Fruit fly (Drosophila melanogaster) whole organism, pupa: ENCODE results near the gene Mocs1.

Experiments
- CG10348 ChIP-seq: fragments of 200-800 bp; sonication (Bioruptor generic); IDR thresholded peaks from 2 replicates; pipeline ENCODE4 v1.3.6; 2022; ENCODE audit warnings: missing biosample characterization, missing genetic modification characterization
- CG12605 ChIP-seq: fragments of 200-800 bp; sonication (Bioruptor generic); IDR thresholded peaks from 2 replicates; pipeline ENCODE4 v1.3.6; 2022; ENCODE audit warnings: missing biosample characterization, missing genetic modification characterization
- CG13204 ChIP-seq: fragments of 200-800 bp; sonication (Bioruptor generic); optimal IDR thresholded peaks from 2 replicates; lab custom pipeline; 2018; ENCODE audit warnings: missing biosample characterization, mild to moderate bottlenecking, missing genetic modification characterization, moderate library complexity
- CG14655 ChIP-seq: fragments of 200-800 bp; sonication (Bioruptor generic); optimal IDR thresholded peaks from 3 replicates; lab custom pipeline; 2017; ENCODE audit warnings: mild to moderate bottlenecking, missing biosample characterization, missing genetic modification reagents, missing genetic modification characterization
- CG15710 ChIP-seq: fragments of 200-800 bp; sonication (Bioruptor generic); optimal IDR thresholded peaks from 2 replicates; lab custom pipeline; 2018; ENCODE audit warnings: missing biosample characterization, mild to moderate bottlenecking, missing genetic modification characterization, moderate library complexity
- CG17806 ChIP-seq: fragments of 200-800 bp; sonication (Bioruptor generic); optimal IDR thresholded peaks from 2 replicates; lab custom pipeline; 2018; ENCODE audit warnings: missing biosample characterization, mild to moderate bottlenecking, missing genetic modification characterization, moderate library complexity
- CG32121 ChIP-seq: fragments of 200-800 bp; sonication (Bioruptor generic); IDR thresholded peaks from 2 replicates; pipeline ENCODE4 v1.3.6; 2022; ENCODE audit warnings: missing biosample characterization, missing genetic modification characterization
- CG34367 ChIP-seq: fragments of 200-800 bp; sonication (Bioruptor generic); optimal IDR thresholded peaks from 2 replicates; lab custom pipeline; 2018; ENCODE audit warnings: missing biosample characterization, mild to moderate bottlenecking, missing genetic modification characterization
- CG4496 ChIP-seq: fragments of 200-800 bp; sonication (Bioruptor generic); IDR thresholded peaks from 3 replicates; pipeline ENCODE4 v1.3.6; 2022; ENCODE audit warnings: missing biosample characterization, missing genetic modification characterization
- CG8159 ChIP-seq: fragments of 200-800 bp; sonication (Bioruptor generic); optimal IDR thresholded peaks from 3 replicates; lab custom pipeline; 2018; ENCODE audit warnings: missing biosample characterization, mild to moderate bottlenecking, missing genetic modification characterization, moderate library complexity
- CG8301 ChIP-seq: fragments of 200-800 bp; sonication (Bioruptor generic); optimal IDR thresholded peaks from 2 replicates; lab custom pipeline; 2018; ENCODE audit warnings: missing biosample characterization, mild to moderate bottlenecking, missing genetic modification characterization
- CG9948 ChIP-seq: fragments of 200-800 bp; sonication (Bioruptor generic); optimal IDR thresholded peaks from 2 replicates; lab custom pipeline; 2018; ENCODE audit warnings: missing biosample characterization, mild to moderate bottlenecking, missing genetic modification characterization, moderate library complexity
- D1 ChIP-seq: fragments of 200-800 bp; sonication (Bioruptor generic); optimal IDR thresholded peaks from 2 replicates; lab custom pipeline; 2018; ENCODE audit warnings: missing biosample characterization, mild to moderate bottlenecking, missing genetic modification characterization, moderate library complexity
- EcR ChIP-seq: fragments of 200-800 bp; sonication (Bioruptor generic); optimal IDR thresholded peaks from 3 replicates; lab custom pipeline; 2019; ENCODE audit warnings: missing biosample characterization, missing genetic modification characterization, mild to moderate bottlenecking, moderate library complexity, missing genetic modification reagents
- Ets98B ChIP-seq: fragments of 200-800 bp; sonication (Bioruptor generic); IDR thresholded peaks from 2 replicates; pipeline ENCODE4 v1.3.6; 2022; ENCODE audit warnings: missing biosample characterization, missing genetic modification characterization
- Pif1A ChIP-seq: fragments of 200-800 bp; sonication (Bioruptor generic); optimal IDR thresholded peaks from 3 replicates; lab custom pipeline; 2016; ENCODE audit warnings: missing biosample characterization, missing genetic modification characterization
- Pif1B ChIP-seq: fragments of 200-800 bp; sonication (Bioruptor generic); optimal IDR thresholded peaks from 3 replicates; lab custom pipeline; 2016; ENCODE audit warnings: missing biosample characterization, missing genetic modification characterization
- Snoo ChIP-seq: fragments of 200-800 bp; sonication (Bioruptor generic); optimal IDR thresholded peaks from 3 replicates; lab custom pipeline; 2017; ENCODE audit warnings: missing biosample characterization, mild to moderate bottlenecking, missing genetic modification characterization, inconsistent platforms
- fd96Ca ChIP-seq: fragments of 200-800 bp; sonication (Bioruptor generic); IDR thresholded peaks from 3 replicates; pipeline ENCODE4 v1.3.6; 2022; ENCODE audit warnings: missing biosample characterization, missing genetic modification characterization
- gl ChIP-seq: fragments of 200-800 bp; sonication (Bioruptor generic); optimal IDR thresholded peaks from 2 replicates; lab custom pipeline; 2018; ENCODE audit warnings: missing biosample characterization, mild to moderate bottlenecking, missing genetic modification characterization
- rn ChIP-seq: fragments of 200-800 bp; sonication (Bioruptor generic); IDR thresholded peaks from 2 replicates; pipeline ENCODE4 v1.3.6; 2022; ENCODE audit warnings: missing biosample characterization, missing genetic modification characterization

The Mocs1 gene

DNA sequence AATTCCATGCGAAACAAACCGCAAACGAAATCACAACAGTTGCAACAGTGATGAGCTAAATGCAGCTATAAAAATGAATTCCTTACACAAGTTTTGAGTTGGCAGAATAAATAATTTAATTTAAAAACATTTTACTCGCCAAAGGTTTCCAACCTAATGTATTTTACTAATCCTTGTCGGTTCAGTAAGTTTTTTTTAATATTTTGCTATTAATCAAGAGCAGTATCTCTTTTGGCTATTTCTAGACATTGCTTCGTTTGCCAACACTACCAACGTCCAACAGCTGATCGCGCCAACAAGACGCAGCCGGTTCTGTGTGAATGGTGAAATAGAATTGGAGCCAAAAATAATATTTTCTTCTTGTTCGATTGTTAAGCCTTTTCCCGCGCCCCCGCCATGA, 5.6 kb upstream of the Mocs1 start, which contains the start of the genes CG32075, CG45101 and SuUR:
Gene CG32075, minus strand, starts transcription at position 253 of the 400 bp plus-strand sequence.
Gene CG45101, plus strand, starts transcription at position 303 of the 400 bp plus-strand sequence.
Gene SuUR, plus strand, starts transcription at position 303 of the 400 bp plus-strand sequence.
- TF ChIP-seq CG10348 (GFP tag; lab: Robert Waterston, UW) (no peak), CG15710 (tag; lab: Kevin White, UChicago) (peak; percentile 78), Pif1B (GFP tag; lab: Kevin White, UChicago) (peak; percentile 71), fd96Ca (GFP tag; lab: Robert Waterston, UW) (peak; percentile 52; the same call in 2 of the 3 replicates), Pif1A (GFP tag; lab: Kevin White, UChicago) (peak; percentile 78), CG8159 (tag; lab: Kevin White, UChicago) (peak; percentile 52), CG9948 (tag; lab: Kevin White, UChicago) (peak; percentile 74), CG8301 (tag; lab: Kevin White, UChicago) (peak; percentile 70), CG12605 (GFP tag; lab: Robert Waterston, UW) (no peak), D1 (tag; lab: Kevin White, UChicago) (no peak), CG34367 (peak; percentile 56), EcR (no peak), CG32121 (peak; percentile 86), gl (tag; lab: Kevin White, UChicago) (no peak), Ets98B (GFP tag; lab: Robert Waterston, UW) (peak; percentile 77), CG17806 (peak; percentile 75), Snoo (tag; lab: Kevin White, UChicago) (peak; percentile 76), rn (GFP tag; lab: Robert Waterston, UW) (peak; percentile 69), CG14655 (GFP tag; lab: Kevin White, UChicago) (no peak), CG4496 (GFP tag; lab: Robert Waterston, UW) (peak; percentile 83), CG13204 (GFP tag; lab: Kevin White, UChicago) (no peak)

DNA sequence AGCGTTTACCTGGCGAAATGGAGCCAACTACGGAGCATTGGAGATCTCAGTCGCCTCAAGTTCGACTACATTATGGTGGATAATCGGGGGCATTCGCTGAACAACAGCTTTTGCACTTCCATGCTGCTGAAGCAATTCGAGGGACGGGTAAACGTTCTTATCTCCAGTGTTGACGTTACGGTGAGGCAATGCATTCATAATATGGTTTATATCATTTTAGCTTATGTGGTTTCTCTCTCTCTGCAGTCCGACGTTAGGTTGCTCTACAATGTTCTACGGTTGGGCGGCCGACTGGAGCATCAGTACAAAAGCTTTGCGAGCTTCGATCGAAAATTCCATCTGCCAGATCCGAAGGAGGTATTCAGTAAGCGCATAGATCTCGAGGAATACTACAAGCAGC, 4.5 kb upstream of the Mocs1 start:
- TF ChIP-seq CG32121 (peak; percentile 16; the same call in 1 of the 2 replicates), D1 (tag; lab: Kevin White, UChicago) (no peak)

DNA sequence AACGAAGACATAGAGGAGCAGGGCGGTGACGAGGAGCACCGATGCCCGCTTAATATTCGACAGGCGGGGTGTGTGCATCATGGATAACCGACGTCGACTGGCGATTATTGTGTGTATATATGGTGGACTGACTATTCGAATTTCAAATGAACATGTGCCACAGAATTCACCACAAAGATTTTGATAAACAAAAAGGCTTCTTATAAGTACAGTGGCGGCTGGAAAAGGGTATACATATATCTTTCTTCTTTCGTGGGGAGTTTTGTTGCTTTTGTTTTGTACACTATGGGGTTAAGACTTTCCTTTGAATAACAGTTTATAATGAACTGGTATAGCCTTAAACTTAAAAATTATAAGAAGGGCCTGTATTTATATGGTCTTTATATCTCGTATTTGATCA, 562 bp upstream of the Mocs1 start, which contains the start of gene CG6310:
Gene CG6310, minus strand, starts transcription at position 101 of the 400 bp plus-strand sequence.
- TF ChIP-seq CG8159 (tag; lab: Kevin White, UChicago) = no peak
- TF ChIP-seq gl (tag; lab: Kevin White, UChicago) = no peak
- TF ChIP-seq CG9948 (tag; lab: Kevin White, UChicago) = no peak
- no peak for TF ChIP-seq CG14655 (GFP tag; lab: Kevin White, UChicago)
- TF ChIP-seq Snoo (tag; lab: Kevin White, UChicago) = no peak
- TF ChIP-seq Pif1B (GFP tag; lab: Kevin White, UChicago) = no peak
- no peak for TF ChIP-seq CG34367
- TF ChIP-seq D1 (tag; lab: Kevin White, UChicago) = no peak
- TF ChIP-seq rn (GFP tag; lab: Robert Waterston, UW) = no peak
- no peak for TF ChIP-seq fd96Ca (GFP tag; lab: Robert Waterston, UW)
- TF ChIP-seq CG13204 (GFP tag; lab: Kevin White, UChicago) = no peak
- TF ChIP-seq CG15710 (tag; lab: Kevin White, UChicago) = no peak
- TF ChIP-seq CG8301 (tag; lab: Kevin White, UChicago) = no peak
- TF ChIP-seq Ets98B (GFP tag; lab: Robert Waterston, UW) = no peak
- no peak for TF ChIP-seq EcR
- TF ChIP-seq Pif1A (GFP tag; lab: Kevin White, UChicago) = no peak
- no peak for TF ChIP-seq CG12605 (GFP tag; lab: Robert Waterston, UW)

DNA sequence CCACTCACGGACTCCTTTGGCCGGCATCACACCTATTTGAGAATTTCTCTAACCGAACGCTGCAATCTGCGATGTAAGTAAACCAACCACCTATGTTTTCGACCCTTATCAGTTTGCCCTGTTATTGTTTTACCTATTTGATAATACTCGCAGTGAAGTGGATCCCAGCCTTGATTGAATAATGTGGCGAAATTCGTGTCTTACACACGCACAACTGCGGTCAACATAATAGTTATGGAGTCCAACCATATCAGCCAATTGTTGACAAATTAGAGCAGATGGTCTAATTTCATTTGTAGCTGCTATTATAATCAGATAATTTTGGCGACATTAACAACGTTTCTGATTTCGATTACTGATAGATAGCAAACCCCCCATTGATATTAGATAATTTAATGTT, 731 bp downstream of the Mocs1 start:
- TF ChIP-seq Pif1A (GFP tag; lab: Kevin White, UChicago) (no peak), fd96Ca (GFP tag; lab: Robert Waterston, UW) (no peak), Snoo (tag; lab: Kevin White, UChicago) (no peak), CG8301 (tag; lab: Kevin White, UChicago) (no peak), D1 (tag; lab: Kevin White, UChicago) (no peak), CG14655 (GFP tag; lab: Kevin White, UChicago) (no peak), CG15710 (tag; lab: Kevin White, UChicago) (no peak), CG4496 (GFP tag; lab: Robert Waterston, UW) (no peak), Pif1B (GFP tag; lab: Kevin White, UChicago) (no peak), CG8159 (tag; lab: Kevin White, UChicago) (no peak)

DNA sequence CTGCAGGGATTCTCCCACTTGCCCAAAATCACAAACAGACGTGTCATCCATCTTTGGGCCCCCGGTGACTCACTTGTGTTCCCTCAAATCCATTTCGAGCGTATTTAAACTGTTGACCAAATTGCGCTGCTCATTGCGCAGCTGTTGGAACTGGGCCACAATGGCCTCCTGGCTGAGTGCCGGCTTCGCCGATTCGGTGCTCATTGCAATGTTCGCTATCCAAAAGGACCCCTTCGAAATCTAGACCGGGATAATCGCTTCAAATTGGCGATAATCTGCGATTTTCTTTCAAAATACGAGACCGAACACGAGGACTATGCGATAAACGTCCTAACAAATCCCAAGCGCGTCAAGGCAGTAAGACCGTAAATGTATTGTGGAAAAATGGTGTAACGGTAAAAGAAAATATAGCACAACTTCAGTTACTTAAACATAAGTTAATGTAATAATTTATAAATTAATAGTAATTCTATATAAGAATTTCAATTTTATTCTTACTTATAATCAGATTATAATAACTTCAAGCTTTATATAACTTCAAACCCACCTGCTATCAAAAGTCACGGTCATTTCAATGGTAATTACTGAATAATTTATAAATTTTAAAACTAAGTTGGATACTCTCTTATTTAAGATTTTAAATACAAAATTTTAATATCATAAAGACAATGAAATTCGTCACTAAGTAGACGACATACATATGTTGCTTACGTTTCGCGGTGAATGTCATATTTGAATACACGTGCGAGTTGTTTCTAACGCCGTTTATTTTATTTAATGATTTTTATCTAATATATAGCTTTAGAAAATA, 3.9 kb downstream of the Mocs1 start, which contains the start of the genes Pfdn2 and Noc1:
Gene Pfdn2, minus strand, starts transcription at position 346 of the 811 bp plus-strand sequence.
Gene Noc1, plus strand, starts transcription at position 727 of the 811 bp plus-strand sequence.
- TF ChIP-seq CG15710 (tag; lab: Kevin White, UChicago) = peak; percentile 23
- TF ChIP-seq CG4496 (GFP tag; lab: Robert Waterston, UW) = no peak
- no peak for TF ChIP-seq rn (GFP tag; lab: Robert Waterston, UW)
- TF ChIP-seq Ets98B (GFP tag; lab: Robert Waterston, UW) = 0 out of 2 replicates have a peak, but pooled peaks have one; percentile 25
- peak; percentile 36 for TF ChIP-seq CG17806
- no peak for TF ChIP-seq CG32121
- no peak for TF ChIP-seq CG14655 (GFP tag; lab: Kevin White, UChicago)
